Fruit fly (Drosophila melanogaster): Measurements from ENCODE around the gene Tsp3A.
A peak's percentile ranks its signal among the peaks of the same experiment; 100 is the strongest.

The Tsp3A gene

DNA sequence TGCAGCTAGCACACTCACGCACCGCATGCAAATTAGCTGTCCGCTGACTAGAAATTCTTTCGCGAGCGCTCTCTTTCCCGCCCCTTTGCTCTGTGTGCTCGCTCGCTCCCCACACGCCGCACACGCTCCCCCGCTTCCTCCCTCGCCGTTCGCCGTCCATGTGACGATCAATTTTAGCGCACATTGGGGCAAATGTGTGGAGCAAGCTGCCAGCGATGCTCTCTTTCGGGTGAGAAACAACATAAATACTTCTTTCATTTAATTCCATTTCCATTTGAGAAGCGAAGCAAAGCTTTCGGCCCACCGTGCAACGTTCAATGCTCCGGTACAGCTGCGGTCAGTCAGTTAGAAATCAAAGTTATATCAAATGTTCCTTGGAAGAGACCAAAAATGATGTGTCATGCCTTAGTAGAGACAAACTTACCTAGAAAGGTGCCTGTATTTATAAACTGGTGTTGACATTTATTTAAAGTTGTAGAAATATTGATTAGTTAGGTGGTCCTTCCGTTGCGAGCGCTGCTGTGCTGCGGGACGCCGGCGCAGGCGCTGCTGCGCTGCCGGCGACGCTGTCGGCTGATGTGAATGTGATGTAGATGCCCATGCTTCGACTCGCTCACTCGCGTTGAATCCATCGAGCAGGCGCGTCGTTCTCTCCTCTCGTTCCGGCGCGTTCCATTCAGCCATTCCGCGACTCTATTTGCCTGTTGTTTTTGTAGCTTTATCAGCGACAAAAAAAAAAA lies 26.7 kb upstream of the Tsp3A start (continued):
- TF ChIP-seq dsx (GFP tag; optimal IDR thresholded peaks at IDR 0.05; ENCODE audit: poor library complexity, severe bottlenecking) (peak; percentile 97), CG11902 (GFP tag; optimal IDR thresholded peaks at IDR 0.05) (peak; percentile 95), cyc (GFP tag; optimal IDR thresholded peaks at IDR 0.05) (peak; percentile 98), Hr39 (GFP tag; optimal IDR thresholded peaks at IDR 0.05) (peak; percentile 99), net (GFP tag; optimal IDR thresholded peaks at IDR 0.05) (peak; percentile 98), fd59A (GFP tag; optimal IDR thresholded peaks at IDR 0.05) (peak; percentile 97), CG16779 (tag; optimal IDR thresholded peaks at IDR 0.05) (peak; percentile 98), CG6276 (GFP tag; optimal IDR thresholded peaks at IDR 0.05) (peak; percentile 99), CG6792 (GFP tag; optimal IDR thresholded peaks at IDR 0.05) (peak; percentile 98), CG3032 (tag; optimal IDR thresholded peaks at IDR 0.05) (peak; percentile 96), CG6163 (GFP tag; IDR thresholded peaks at IDR 0.05) (peak; percentile 98), Eip78C (GFP tag) (peak; percentile 99), esn (GFP tag; optimal IDR thresholded peaks at IDR 0.05) (peak; percentile 99), Eip93F (GFP tag; optimal IDR thresholded peaks at IDR 0.05) (peak; percentile 95), CG1621 (tag; optimal IDR thresholded peaks at IDR 0.05) (peak; percentile 98), Blimp-1 (GFP tag; optimal IDR thresholded peaks at IDR 0.05) (peak; percentile 90), Hr38 (GFP tag; optimal IDR thresholded peaks at IDR 0.05) (no peak), Sox15 (GFP tag; optimal IDR thresholded peaks at IDR 0.05) (peak; percentile 97), CG4318 (GFP tag; optimal IDR thresholded peaks at IDR 0.05) (peak; percentile 97), CG6808 (GFP tag; optimal IDR thresholded peaks at IDR 0.05) (peak; percentile 97), CG3919 (GFP tag; optimal IDR thresholded peaks at IDR 0.05) (peak; percentile 98), Sox14 (GFP tag; optimal IDR thresholded peaks at IDR 0.05) (peak; percentile 99), CG8632 (GFP tag; optimal IDR thresholded peaks at IDR 0.05) (peak; percentile 96), pdm3 (GFP tag; optimal IDR thresholded peaks at IDR 0.05) (peak; percentile 98), Hr4 (GFP tag; optimal IDR thresholded peaks at IDR 0.05) (peak; percentile 97)

dm6 chrX:2645593-2645992 lies 26.1 kb upstream of the Tsp3A start:
- TF ChIP-seq CG10631 (GFP tag; optimal IDR thresholded peaks at IDR 0.05) (no peak), Ets96B (tag; optimal IDR thresholded peaks at IDR 0.05) (no peak), spab (GFP tag; optimal IDR thresholded peaks at IDR 0.05) (no peak)

dm6 chrX:2642484-2643379 lies 23.2 kb upstream of the Tsp3A start:
- TF ChIP-seq cyc (GFP tag; optimal IDR thresholded peaks at IDR 0.05) (no peak), CG11294 (GFP tag; IDR thresholded peaks at IDR 0.05) (no peak), CG6792 (GFP tag; optimal IDR thresholded peaks at IDR 0.05) (no peak), Hr39 (GFP tag; optimal IDR thresholded peaks at IDR 0.05) (no peak), svp (GFP tag) (no peak), CG6854 (GFP tag; optimal IDR thresholded peaks at IDR 0.05) (peak; percentile 9), CG32006 (GFP tag; optimal IDR thresholded peaks at IDR 0.05) (peak; percentile 34), spab (GFP tag; optimal IDR thresholded peaks at IDR 0.05) (no peak), fkh (GFP tag; optimal IDR thresholded peaks at IDR 0.05) (peak; percentile 12), Eip93F (GFP tag; optimal IDR thresholded peaks at IDR 0.05) (no peak), fd85E (GFP tag; optimal IDR thresholded peaks at IDR 0.05) (no peak), CG8319 (GFP tag; optimal IDR thresholded peaks at IDR 0.05) (no peak), CG9139 (GFP tag; optimal IDR thresholded peaks at IDR 0.05) (no peak), CG10669 (GFP tag; optimal IDR thresholded peaks at IDR 0.05) (peak; percentile 28), CG7368 (GFP tag; optimal IDR thresholded peaks at IDR 0.05) (no peak), CG6163 (GFP tag; IDR thresholded peaks at IDR 0.05) (peak; percentile 47), Sox14 (GFP tag; optimal IDR thresholded peaks at IDR 0.05) (peak; percentile 23), Blimp-1 (GFP tag; optimal IDR thresholded peaks at IDR 0.05) (no peak), Ets21C (GFP tag; optimal IDR thresholded peaks at IDR 0.05) (no peak), eg (GFP tag; IDR thresholded peaks at IDR 0.05) (peak; percentile 65; the same call in 2 of the 3 replicates), CG1621 (tag; optimal IDR thresholded peaks at IDR 0.05) (peak; percentile 3), CG11762 (GFP tag; optimal IDR thresholded peaks at IDR 0.05; ENCODE audit: insufficient read depth) (no peak), CG34406 (GFP tag; optimal IDR thresholded peaks at IDR 0.05) (no peak), Lpt (GFP tag; optimal IDR thresholded peaks at IDR 0.05) (peak; percentile 21), CG8632 (GFP tag; optimal IDR thresholded peaks at IDR 0.05) (no peak), ss (GFP tag; optimal IDR thresholded peaks at IDR 0.05) (peak; percentile 27 to 50), CG6276 (GFP tag; optimal IDR thresholded peaks at IDR 0.05) (peak; percentile 64)
